Worm (Caenorhabditis elegans): Measurements from ENCODE around the gene clec-186.
A peak's percentile ranks its signal among the peaks of the same experiment; 100 is the strongest.

clec-186 gene

ce11 chrIV:12894996-12895395 lies 29.1 kb downstream of the clec-186 start, which contains the start of gene K08D8.11:
K08D8.11 (plus strand) TSS chrIV:12895296.
- TF ChIP-seq lin-54 (GFP tag; optimal IDR thresholded peaks at IDR 0.05): no peak
- TF ChIP-seq sptf-2 (GFP tag; optimal IDR thresholded peaks at IDR 0.05): no peak
- no peak for TF ChIP-seq Y53G8AR.9 (GFP tag; conservative IDR thresholded peaks at IDR 0.05)
- TF ChIP-seq unc-130 (GFP tag; optimal IDR thresholded peaks at IDR 0.05): no peak
- no peak for TF ChIP-seq Y79H2A.3 (GFP tag; conservative IDR thresholded peaks at IDR 0.05)
- no peak for TF ChIP-seq tbx-9 (tag; optimal IDR thresholded peaks at IDR 0.05; ENCODE audit: borderline replicate concordance)
- no peak for TF ChIP-seq ama-1 (optimal IDR thresholded peaks at IDR 0.05)
- no peak for TF ChIP-seq ama-1 (GFP tag; optimal IDR thresholded peaks at IDR 0.05)
- TF ChIP-seq ztf-3 (GFP tag; optimal IDR thresholded peaks at IDR 0.05): no peak
- TF ChIP-seq hlh-12 (tag; optimal IDR thresholded peaks at IDR 0.05): no peak

- TF ChIP-seq nhr-80 (tag; optimal IDR thresholded peaks at IDR 0.05): peak; percentile 21
- TF ChIP-seq egrh-3 (GFP tag; IDR thresholded peaks at IDR 0.05): no peak
These were observed 30.5 kb downstream of the clec-186 start, which contains the start of gene K08D8.7 for ce11 chrIV:12896371-12896882. K08D8.7 (plus strand) TSS chrIV:12896832.

ce11 chrIV:12897146-12897545 lies 31.2 kb downstream of the clec-186 start:
- TF ChIP-seq cebp-1 (GFP tag; IDR thresholded peaks at IDR 0.05) (peak; percentile 57; the same call in 1 of the 2 replicates), cebp-1 (tag; optimal IDR thresholded peaks at IDR 0.05) (peak; percentile 79), Y95B8A.8 (GFP tag; IDR thresholded peaks at IDR 0.05) (no peak)

- TF ChIP-seq attf-3 (GFP tag; conservative IDR thresholded peaks at IDR 0.05) (no peak), cebp-1 (GFP tag; IDR thresholded peaks at IDR 0.05) (no peak), cebp-1 (tag; optimal IDR thresholded peaks at IDR 0.05) (peak; percentile 37)
These were observed 32.9 kb downstream of the clec-186 start for ce11 chrIV:12898823-12899222.

- no peak for TF ChIP-seq repo-1 (tag; optimal IDR thresholded peaks at IDR 0.05)
- no peak for TF ChIP-seq xnd-1 (tag; optimal IDR thresholded peaks at IDR 0.05)
- no peak for TF ChIP-seq zfh-2 (GFP tag; conservative IDR thresholded peaks at IDR 0.05)
- TF ChIP-seq ztf-3 (GFP tag; optimal IDR thresholded peaks at IDR 0.05): no peak
These were observed 33.5 kb downstream of the clec-186 start, which contains the start of gene K08D8.9 for ce11 chrIV:12899392-12899791. K08D8.9 (plus strand) TSS chrIV:12899692.

- TF ChIP-seq ztf-25 (GFP tag; IDR thresholded peaks at IDR 0.05): no peak
- TF ChIP-seq zim-3 (tag; optimal IDR thresholded peaks at IDR 0.05): no peak
- no peak for TF ChIP-seq nfya-1 (tag; optimal IDR thresholded peaks at IDR 0.05; ENCODE audit: borderline replicate concordance, insufficient read depth)
- no peak for TF ChIP-seq Y53G8AR.9 (GFP tag; conservative IDR thresholded peaks at IDR 0.05)
- TF ChIP-seq lsl-1 (GFP tag; optimal IDR thresholded peaks at IDR 0.05): no peak
- TF ChIP-seq sdz-38 (tag; optimal IDR thresholded peaks at IDR 0.05): no peak
- no peak for TF ChIP-seq him-1 (tag; optimal IDR thresholded peaks at IDR 0.05)
- TF ChIP-seq snpc-3.4 (tag; optimal IDR thresholded peaks at IDR 0.05): no peak
These were observed 34.4 kb downstream of the clec-186 start, which contains the start of gene K08D8.10 for ce11 chrIV:12900267-12900666. K08D8.10 (plus strand) TSS chrIV:12900567.

ce11 chrIV:12901602-12902001 lies 35.7 kb downstream of the clec-186 start:
- TF ChIP-seq egl-44 (GFP tag; IDR thresholded peaks at IDR 0.05) (no peak), nhr-80 (tag; optimal IDR thresholded peaks at IDR 0.05) (peak; percentile 18)
